Worm (Caenorhabditis elegans) whole organism, early embryonic: ENCODE measurements around the gene dyla-1.

Source experiments
- B0310.2 ChIP-seq: sonication (generic microtip); optimal IDR thresholded peaks from 2 replicates; lab custom pipeline; 2016; ENCODE audit warnings: mild to moderate bottlenecking, missing genetic modification characterization, missing compliant biosample characterization
- F13C5.2 ChIP-seq: sonication (generic microtip); optimal IDR thresholded peaks from 2 replicates; lab custom pipeline; 2017; ENCODE audit warnings: mild to moderate bottlenecking, missing genetic modification characterization, inconsistent platforms, missing compliant biosample characterization
- aly-1 ChIP-seq: sonication (generic microtip); optimal IDR thresholded peaks from 2 replicates; lab custom pipeline; 2016; ENCODE audit warnings: missing genetic modification characterization, missing compliant biosample characterization
- ama-1 ChIP-seq: fragments of 150-350 bp; optimal IDR thresholded peaks from 2 replicates; lab custom pipeline; 2014
- ceh-13 ChIP-seq: fragments of 200-800 bp; sonication (Bioruptor generic); optimal IDR thresholded peaks from 2 replicates; lab custom pipeline; 2018; ENCODE audit warnings: mild to moderate bottlenecking, missing genetic modification characterization, missing compliant biosample characterization
- ceh-36 ChIP-seq: sonication (generic microtip); optimal IDR thresholded peaks from 2 replicates; lab custom pipeline; 2016; ENCODE audit warnings: missing genetic modification characterization, inconsistent platforms, missing compliant biosample characterization
- ets-7 ChIP-seq: sonication (generic microtip); optimal IDR thresholded peaks from 2 replicates; lab custom pipeline; 2016; ENCODE audit warnings: missing genotype, missing genetic modification characterization, missing compliant biosample characterization
- flt-1 ChIP-seq: fragments of 200-800 bp; sonication (Bioruptor generic); IDR thresholded peaks from 2 replicates; pipeline ENCODE4 v1.3.6; 2022; ENCODE audit warnings: missing genetic modification characterization, missing compliant biosample characterization
- hmbx-1 ChIP-seq: sonication (generic microtip); optimal IDR thresholded peaks from 2 replicates; lab custom pipeline; 2016; ENCODE audit warnings: mild to moderate bottlenecking, missing genetic modification characterization, missing compliant biosample characterization
- hmg-4 ChIP-seq: fragments of 200-800 bp; sonication (Bioruptor generic); optimal IDR thresholded peaks from 2 replicates; lab custom pipeline; 2018; ENCODE audit warnings: mild to moderate bottlenecking, missing genetic modification characterization, missing compliant biosample characterization
- hnd-1 ChIP-seq: sonication (generic microtip); optimal IDR thresholded peaks from 2 replicates; lab custom pipeline; 2016; ENCODE audit warnings: missing genetic modification characterization, missing compliant biosample characterization
- pes-1 ChIP-seq: fragments of 200-800 bp; sonication (Bioruptor generic); IDR thresholded peaks from 2 replicates; pipeline ENCODE4 v1.3.6; 2022; ENCODE audit warnings: missing genetic modification reagents, missing genetic modification characterization, missing compliant biosample characterization
- scrt-1 ChIP-seq: fragments of 200-800 bp; sonication (Bioruptor generic); IDR thresholded peaks from 2 replicates; pipeline ENCODE4 v1.3.6; 2022; ENCODE audit warnings: missing genetic modification characterization, missing compliant biosample characterization
- sea-1 ChIP-seq: fragments of 200-800 bp; sonication (Bioruptor generic); conservative IDR thresholded peaks from 2 replicates; pipeline ENCODE4 v1.3.6; 2022; ENCODE audit warnings: missing genetic modification characterization, missing compliant biosample characterization
- tbx-11 ChIP-seq: fragments of 200-800 bp; sonication (Bioruptor generic); IDR thresholded peaks from 2 replicates; pipeline ENCODE4 v1.3.6; 2022; ENCODE audit warnings: missing genetic modification characterization, missing compliant biosample characterization
- tbx-37 ChIP-seq: fragments of 200-800 bp; sonication (Bioruptor generic); conservative IDR thresholded peaks from 2 replicates; pipeline ENCODE4 v1.3.6; 2022; ENCODE audit warnings: missing genetic modification reagents, missing genetic modification characterization, missing compliant biosample characterization
- tra-4 ChIP-seq: sonication (generic microtip); optimal IDR thresholded peaks from 2 replicates; lab custom pipeline; 2017; ENCODE audit warnings: missing genetic modification characterization, missing compliant biosample characterization

The dyla-1 gene

ce11 chrX:16891683-16892082, 50.8 kb downstream of the dyla-1 start, which contains the start of gene F39F10.3:
Gene F39F10.3 (plus strand): TSS chrX:16891983.
- TF ChIP-seq hmg-4 (GFP tag; lab: Kevin White, UChicago) (no peak), hnd-1 (tag; lab: Kevin White, UChicago) (no peak), ceh-13 (GFP tag; lab: Kevin White, UChicago) (no peak), aly-1 (tag; lab: Kevin White, UChicago) (no peak), sea-1 (GFP tag; lab: Robert Waterston, UW) (no peak), ceh-36 (tag; lab: Kevin White, UChicago) (no peak), tbx-11 (no peak), flt-1 (GFP tag; lab: Robert Waterston, UW) (no peak), scrt-1 (GFP tag; lab: Robert Waterston, UW) (no peak), hmbx-1 (tag; lab: Kevin White, UChicago) (no peak), ets-7 (no peak), pes-1 (no peak), B0310.2 (no peak), tra-4 (no peak), ama-1 (lab: Kevin White, UChicago) (no peak), F13C5.2 (no peak), tbx-37 (GFP tag; lab: Robert Waterston, UW) (no peak)
